Fruit fly (Drosophila melanogaster): ENCODE measurements around the gene Tsf1.

dm6 chrX:18386784-18387183 is at the start of gene Tsf1:
- TF ChIP-seq CG31627 (GFP tag; optimal IDR thresholded peaks at IDR 0.05) (no peak), Hr39 (GFP tag; optimal IDR thresholded peaks at IDR 0.05) (no peak), CG6854 (GFP tag; optimal IDR thresholded peaks at IDR 0.05) (no peak), fd59A (GFP tag; optimal IDR thresholded peaks at IDR 0.05) (no peak), CG7368 (GFP tag; optimal IDR thresholded peaks at IDR 0.05) (no peak)
